Worm (Caenorhabditis elegans) whole organism, L1 larva: Measurements from ENCODE around the gene dpy-17.

ENCODE experiments used
- aly-2 ChIP-seq: fragments of 150-350 bp; optimal IDR thresholded peaks from 2 replicates; lab custom pipeline; 2014; ENCODE audit warnings: missing biosample characterization, missing genetic modification characterization
- ama-1 ChIP-seq: fragments of 150-350 bp; optimal IDR thresholded peaks from 2 replicates; lab custom pipeline; 2014
- lin-39 ChIP-seq: fragments of 150-350 bp; optimal IDR thresholded peaks from 2 replicates; lab custom pipeline; 2014; ENCODE audit warnings: missing biosample characterization, missing genetic modification reagents, missing genetic modification characterization
- lsy-2 ChIP-seq, 2 experiments: fragments of 150-350 bp; optimal IDR thresholded peaks; 2 replicates each; lab custom pipeline; 2014; ENCODE audit warnings: missing biosample characterization in 2 of 2, missing genetic modification characterization in 2 of 2
- mdl-1 ChIP-seq, 2 experiments: fragments of 150-350 bp; optimal IDR thresholded peaks; 2 replicates each; lab custom pipeline; 2014 to 2017; ENCODE audit warnings: missing biosample characterization in 2 of 2, missing genetic modification characterization in 2 of 2, inconsistent platforms in 1 of 2
- nhr-20 ChIP-seq: sonication (generic microtip); optimal IDR thresholded peaks from 2 replicates; lab custom pipeline; 2016; ENCODE audit warnings: mild to moderate bottlenecking, missing genetic modification characterization, missing compliant biosample characterization
- nhr-28 ChIP-seq: fragments of 150-350 bp; optimal IDR thresholded peaks from 2 replicates; lab custom pipeline; 2014; ENCODE audit warnings: missing biosample characterization, missing genetic modification characterization
- nhr-47 ChIP-seq: sonication (generic microtip); optimal IDR thresholded peaks from 2 replicates; lab custom pipeline; 2016; ENCODE audit warnings: mild to moderate bottlenecking, missing genetic modification characterization, moderate library complexity, missing compliant biosample characterization
- unc-62 ChIP-seq: fragments of 150-350 bp; optimal IDR thresholded peaks from 2 replicates; lab custom pipeline; 2014; ENCODE audit warnings: missing biosample characterization, missing genetic modification reagents, missing genetic modification characterization
- zip-4 ChIP-seq: fragments of 200-800 bp; sonication (Bioruptor generic); optimal IDR thresholded peaks from 2 replicates; lab custom pipeline; 2018; ENCODE audit warnings: mild to moderate bottlenecking, missing genetic modification characterization, moderate library complexity, missing compliant biosample characterization

DNA sequence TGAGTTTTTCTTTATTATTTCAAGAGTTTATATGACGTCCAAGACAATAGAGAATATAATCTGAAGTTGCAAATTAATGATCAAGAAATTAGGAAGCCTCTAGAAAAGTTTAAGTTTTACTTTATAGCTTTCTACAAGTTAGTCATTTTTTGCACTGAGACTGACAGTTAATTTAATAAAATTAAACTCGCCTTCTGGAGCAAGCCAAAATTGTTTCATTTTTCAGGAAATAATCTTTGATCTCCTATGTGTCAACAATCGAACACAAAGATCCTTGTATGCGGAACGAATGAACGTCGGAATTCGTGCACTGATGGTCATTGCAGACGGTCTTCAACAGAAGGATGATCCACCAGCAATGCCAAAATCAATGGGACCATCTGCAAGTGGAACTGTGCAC is 5.3 kb downstream of the dpy-17 start:
- TF ChIP-seq ama-1 (lab: Kevin White, UChicago) (no peak), unc-62 (GFP tag; lab: Kevin White, UChicago) (no peak), nhr-28 (tag; lab: Kevin White, UChicago) (no peak), nhr-47 (tag; lab: Kevin White, UChicago) (no peak), lsy-2 (tag; optimal IDR thresholded peaks at IDR 0.05; lab: Kevin White, UChicago) (no peak), zip-4 (no peak), nhr-20 (tag; lab: Kevin White, UChicago) (no peak), mdl-1 (tag; optimal IDR thresholded peaks at IDR 0.05; lab: Kevin White, UChicago) (no peak), aly-2 (tag; lab: Kevin White, UChicago) (no peak), lin-39 (tag; lab: Kevin White, UChicago) (no peak)
